Worm (Caenorhabditis elegans) whole organism, L1 larva: ENCODE measurements around the gene cnp-2.

ENCODE experiments used
- ceh-82 ChIP-seq, 3 experiments: fragments of 150-350 bp in 1 of 3; sonication (generic microtip) in 2 of 3; optimal IDR thresholded peaks; 2 replicates each; lab custom pipeline; 2014 to 2017; ENCODE audit warnings: missing biosample characterization in 3 of 3, missing genetic modification characterization in 3 of 3
- sptf-1 ChIP-seq: fragments of 150-350 bp; optimal IDR thresholded peaks from 2 replicates; lab custom pipeline; 2014; ENCODE audit warnings: missing biosample characterization, missing genetic modification characterization
- tbx-2 ChIP-seq: sonication (generic microtip); optimal IDR thresholded peaks from 2 replicates; lab custom pipeline; 2016; ENCODE audit warnings: missing genetic modification characterization, missing compliant biosample characterization
- tlp-1 ChIP-seq: fragments of 150-350 bp; optimal IDR thresholded peaks from 2 replicates; lab custom pipeline; 2014; ENCODE audit warnings: missing biosample characterization, missing genetic modification characterization
- unc-62 ChIP-seq: fragments of 150-350 bp; optimal IDR thresholded peaks from 2 replicates; lab custom pipeline; 2014; ENCODE audit warnings: missing biosample characterization, missing genetic modification reagents, missing genetic modification characterization
- zag-1 ChIP-seq: fragments of 150-350 bp; optimal IDR thresholded peaks from 2 replicates; lab custom pipeline; 2014; ENCODE audit warnings: missing biosample characterization, missing genetic modification characterization

DNA sequence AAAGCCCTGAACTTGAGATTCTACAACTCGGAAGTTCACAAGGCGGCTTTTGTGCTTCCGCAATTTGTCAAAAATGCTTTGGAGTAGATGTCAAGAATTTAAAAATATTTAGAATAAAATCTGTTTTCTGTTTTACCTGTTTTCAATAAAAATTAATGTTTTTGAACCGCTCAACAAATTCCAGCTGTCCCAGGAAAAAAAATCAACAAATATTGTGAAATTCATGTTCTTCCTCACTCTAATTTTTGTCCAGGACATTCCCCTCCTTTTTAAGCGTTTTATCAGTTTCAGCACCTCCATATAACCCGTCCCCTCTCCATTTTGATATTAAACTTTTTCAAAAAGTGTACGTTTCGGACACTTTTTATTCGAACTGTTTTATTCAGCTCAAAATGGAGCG lies 50.1 kb downstream of the cnp-2 start, which contains the start of gene Y46G5A.20:
- TF ChIP-seq sptf-1 (tag; lab: Kevin White, UChicago) (no peak), unc-62 (GFP tag; lab: Kevin White, UChicago) (no peak), tbx-2 (tag; lab: Kevin White, UChicago) (no peak), tlp-1 (tag; lab: Kevin White, UChicago) (no peak), zag-1 (no peak), ceh-82 (tag; optimal IDR thresholded peaks at IDR 0.05; lab: Kevin White, UChicago) (no peak)
